Worm (Caenorhabditis elegans) whole organism, mixed stage, embryonic: ENCODE data around the gene C16D9.5.

Source experiments
- bed-3 ChIP-seq: fragments of 200-800 bp; sonication (Bioruptor generic); optimal IDR thresholded peaks from 3 replicates; lab custom pipeline; 2018; ENCODE audit warnings: mild to moderate bottlenecking, missing genetic modification characterization, moderate library complexity, missing compliant biosample characterization
- ceh-39 ChIP-seq: fragments of 150-350 bp; optimal IDR thresholded peaks from 2 replicates; lab custom pipeline; 2014; ENCODE audit warnings: missing biosample characterization, missing genetic modification characterization
- ceh-43 ChIP-seq: fragments of 200-800 bp; sonication (Bioruptor generic); optimal IDR thresholded peaks from 2 replicates; lab custom pipeline; 2018; ENCODE audit warnings: mild to moderate bottlenecking, missing genetic modification characterization, moderate library complexity, missing compliant biosample characterization
- ceh-83 ChIP-seq: fragments of 200-800 bp; sonication (Bioruptor generic); optimal IDR thresholded peaks from 2 replicates; lab custom pipeline; 2018; ENCODE audit warnings: mild to moderate bottlenecking, missing genetic modification characterization, missing compliant biosample characterization
- cnd-1 ChIP-seq: fragments of 200-800 bp; sonication (Bioruptor generic); optimal IDR thresholded peaks from 2 replicates; lab custom pipeline; 2018; ENCODE audit warnings: mild to moderate bottlenecking, missing genetic modification characterization, missing compliant biosample characterization
- drap-1 ChIP-seq: fragments of 200-800 bp; sonication (Bioruptor generic); optimal IDR thresholded peaks from 3 replicates; lab custom pipeline; 2018; ENCODE audit warnings: mild to moderate bottlenecking, missing genetic modification characterization, missing compliant biosample characterization
- elt-1 ChIP-seq: sonication (generic microtip); optimal IDR thresholded peaks from 2 replicates; lab custom pipeline; 2017; ENCODE audit warnings: missing genetic modification characterization, mild to moderate bottlenecking, missing compliant biosample characterization, antibody characterized with exemption, moderate library complexity, borderline replicate concordance; ENCODE audit not compliant: insufficient read depth
- elt-3 ChIP-seq: fragments of 150-350 bp; optimal IDR thresholded peaks from 2 replicates; lab custom pipeline; 2014; ENCODE audit warnings: missing biosample characterization, missing genetic modification characterization
- ham-2 ChIP-seq: fragments of 200-800 bp; sonication (Bioruptor generic); optimal IDR thresholded peaks from 2 replicates; lab custom pipeline; 2018; ENCODE audit warnings: mild to moderate bottlenecking, missing genetic modification characterization, missing compliant biosample characterization
- hlh-1 ChIP-seq: fragments of 150-350 bp; optimal IDR thresholded peaks from 2 replicates; lab custom pipeline; 2014; ENCODE audit warnings: missing biosample characterization, missing genetic modification reagents, missing genetic modification characterization
- lin-13 ChIP-seq: fragments of 150-350 bp; optimal IDR thresholded peaks from 2 replicates; lab custom pipeline; 2014; ENCODE audit warnings: missing biosample characterization, missing genetic modification characterization
- lin-32 ChIP-seq: fragments of 200-800 bp; sonication (Bioruptor generic); optimal IDR thresholded peaks from 2 replicates; lab custom pipeline; 2018; ENCODE audit warnings: mild to moderate bottlenecking, missing genetic modification characterization, missing compliant biosample characterization
- lsy-2 ChIP-seq: fragments of 150-350 bp; optimal IDR thresholded peaks from 2 replicates; lab custom pipeline; 2014; ENCODE audit warnings: missing biosample characterization, missing genetic modification characterization
- mab-5 ChIP-seq: fragments of 150-350 bp; optimal IDR thresholded peaks from 2 replicates; lab custom pipeline; 2014; ENCODE audit warnings: missing biosample characterization, missing genetic modification characterization
- mep-1 ChIP-seq: fragments of 150-350 bp; optimal IDR thresholded peaks from 2 replicates; lab custom pipeline; 2017; ENCODE audit warnings: missing biosample characterization, missing genetic modification reagents, missing genetic modification characterization, inconsistent platforms
- mls-2 ChIP-seq: sonication (generic microtip); optimal IDR thresholded peaks from 2 replicates; lab custom pipeline; 2016; ENCODE audit warnings: mild to moderate bottlenecking, missing genetic modification characterization, moderate library complexity, missing compliant biosample characterization
- nhr-12 ChIP-seq: fragments of 150-350 bp; optimal IDR thresholded peaks from 2 replicates; lab custom pipeline; 2014; ENCODE audit warnings: missing biosample characterization, missing genetic modification characterization
- nhr-2 ChIP-seq: fragments of 150-350 bp; optimal IDR thresholded peaks from 2 replicates; lab custom pipeline; 2014; ENCODE audit warnings: missing biosample characterization, missing genetic modification characterization
- nhr-237 ChIP-seq: fragments of 150-350 bp; optimal IDR thresholded peaks from 2 replicates; lab custom pipeline; 2014; ENCODE audit warnings: missing biosample characterization, missing genetic modification characterization
- nhr-28 ChIP-seq: fragments of 150-350 bp; optimal IDR thresholded peaks from 2 replicates; lab custom pipeline; 2014; ENCODE audit warnings: missing biosample characterization, missing genetic modification characterization
- nhr-76 ChIP-seq: sonication (generic microtip); optimal IDR thresholded peaks from 2 replicates; lab custom pipeline; 2017; ENCODE audit warnings: missing biosample characterization, missing genetic modification characterization
- pha-4 ChIP-seq: fragments of 150-350 bp; optimal IDR thresholded peaks from 2 replicates; lab custom pipeline; 2018; ENCODE audit warnings: missing biosample characterization, missing genetic modification reagents, missing genetic modification characterization
- sem-2 ChIP-seq: fragments of 200-800 bp; sonication (Bioruptor generic); optimal IDR thresholded peaks from 2 replicates; lab custom pipeline; 2018; ENCODE audit warnings: mild to moderate bottlenecking, missing genetic modification characterization, missing compliant biosample characterization
- snpc-4 ChIP-seq: fragments of 150-350 bp; optimal IDR thresholded peaks from 2 replicates; lab custom pipeline; 2014; ENCODE audit warnings: missing biosample characterization, missing genetic modification characterization
- sptf-1 ChIP-seq: sonication (generic microtip); optimal IDR thresholded peaks from 2 replicates; lab custom pipeline; 2017; ENCODE audit warnings: mild to moderate bottlenecking, missing genetic modification characterization, moderate library complexity, missing compliant biosample characterization
- unc-120 ChIP-seq: sonication (generic microtip); optimal IDR thresholded peaks from 2 replicates; lab custom pipeline; 2017; ENCODE audit warnings: missing genetic modification characterization, missing compliant biosample characterization; ENCODE audit not compliant: poor library complexity, severe bottlenecking
- unc-39 ChIP-seq: fragments of 150-350 bp; optimal IDR thresholded peaks from 2 replicates; lab custom pipeline; 2014; ENCODE audit warnings: missing biosample characterization, missing genetic modification characterization
- zip-8 ChIP-seq: fragments of 150-350 bp; optimal IDR thresholded peaks from 2 replicates; lab custom pipeline; 2014; ENCODE audit warnings: missing biosample characterization, missing genetic modification characterization
- ztf-11 ChIP-seq: fragments of 150-350 bp; optimal IDR thresholded peaks from 2 replicates; lab custom pipeline; 2014; ENCODE audit warnings: missing biosample characterization, missing genetic modification characterization

The C16D9.5 gene

ce11 chrV:8250208-8250607, 4.9 kb upstream of the C16D9.5 start, which contains the start of gene C16D9.6:
TSS of gene C16D9.6 (minus strand) at chrV:8250308.
- no peak for TF ChIP-seq mab-5 (tag; lab: Kevin White, UChicago)
- no peak for TF ChIP-seq mls-2 (tag; lab: Kevin White, UChicago)
- TF ChIP-seq sem-2 (GFP tag; lab: Kevin White, UChicago), result no peak
- TF ChIP-seq ceh-39 (tag; lab: Kevin White, UChicago), result no peak
- TF ChIP-seq nhr-12 (tag; lab: Kevin White, UChicago), result no peak
- no peak for TF ChIP-seq elt-1 (tag; lab: Kevin White, UChicago)
- no peak for TF ChIP-seq nhr-237 (tag; lab: Kevin White, UChicago)
- TF ChIP-seq unc-120, result no peak
- TF ChIP-seq lin-32 (GFP tag; lab: Kevin White, UChicago), result no peak
- no peak for TF ChIP-seq ceh-43 (GFP tag; lab: Kevin White, UChicago)
- no peak for TF ChIP-seq nhr-28 (tag; lab: Kevin White, UChicago)
- no peak for TF ChIP-seq drap-1
- TF ChIP-seq unc-39 (tag; lab: Kevin White, UChicago), result no peak
- TF ChIP-seq nhr-76 (tag; lab: Kevin White, UChicago), result no peak
- TF ChIP-seq bed-3 (GFP tag; lab: Kevin White, UChicago), result no peak

ce11 chrV:8247311-8248105, 2.2 kb upstream of the C16D9.5 start:
- TF ChIP-seq ceh-83 (GFP tag; lab: Kevin White, UChicago) (peak; percentile 71), mab-5 (tag; lab: Kevin White, UChicago) (no peak), hlh-1 (tag; lab: Kevin White, UChicago) (peak; percentile 43), snpc-4 (tag; lab: Kevin White, UChicago) (no peak), nhr-2 (no peak), sptf-1 (tag; lab: Kevin White, UChicago) (no peak), nhr-237 (tag; lab: Kevin White, UChicago) (no peak), ham-2 (no peak), ztf-11 (tag; lab: Kevin White, UChicago) (no peak), pha-4 (no peak), lsy-2 (no peak), unc-39 (tag; lab: Kevin White, UChicago) (no peak), mep-1 (tag; lab: Kevin White, UChicago) (no peak), elt-3 (tag; lab: Kevin White, UChicago) (no peak)

ce11 chrV:8243201-8243600, 2.2 kb downstream of the C16D9.5 start:
- TF ChIP-seq unc-120 (no peak), nhr-237 (tag; lab: Kevin White, UChicago) (no peak), lsy-2 (no peak), lin-13 (tag; lab: Kevin White, UChicago) (no peak), ceh-39 (tag; lab: Kevin White, UChicago) (no peak)

ce11 chrV:8242798-8243197, 2.6 kb downstream of the C16D9.5 start, which contains the start of gene C16D9.4:
TSS of gene C16D9.4 (minus strand) at chrV:8242898.
- TF ChIP-seq lsy-2 (no peak), pha-4 (no peak), nhr-76 (tag; lab: Kevin White, UChicago) (no peak), ztf-11 (tag; lab: Kevin White, UChicago) (no peak), sem-2 (GFP tag; lab: Kevin White, UChicago) (no peak)

ce11 chrV:8239928-8240327, 5.4 kb downstream of the C16D9.5 start, which contains the start of gene C16D9.3:
TSS of gene C16D9.3 (minus strand) at chrV:8240028.
- TF ChIP-seq drap-1 (no peak), unc-120 (no peak), nhr-28 (tag; lab: Kevin White, UChicago) (no peak), zip-8 (no peak), nhr-76 (tag; lab: Kevin White, UChicago) (no peak), bed-3 (GFP tag; lab: Kevin White, UChicago) (no peak), nhr-12 (tag; lab: Kevin White, UChicago) (no peak), lin-32 (GFP tag; lab: Kevin White, UChicago) (no peak), elt-3 (tag; lab: Kevin White, UChicago) (no peak), sptf-1 (tag; lab: Kevin White, UChicago) (no peak), cnd-1 (tag; lab: Kevin White, UChicago) (no peak), ceh-39 (tag; lab: Kevin White, UChicago) (no peak), ceh-83 (GFP tag; lab: Kevin White, UChicago) (no peak), lsy-2 (no peak), hlh-1 (tag; lab: Kevin White, UChicago) (no peak)
